Worm (Caenorhabditis elegans): ENCODE results near the gene fnip-2.
A peak's percentile ranks its signal among the peaks of the same experiment; 100 is the strongest.

The fnip-2 gene

DNA sequence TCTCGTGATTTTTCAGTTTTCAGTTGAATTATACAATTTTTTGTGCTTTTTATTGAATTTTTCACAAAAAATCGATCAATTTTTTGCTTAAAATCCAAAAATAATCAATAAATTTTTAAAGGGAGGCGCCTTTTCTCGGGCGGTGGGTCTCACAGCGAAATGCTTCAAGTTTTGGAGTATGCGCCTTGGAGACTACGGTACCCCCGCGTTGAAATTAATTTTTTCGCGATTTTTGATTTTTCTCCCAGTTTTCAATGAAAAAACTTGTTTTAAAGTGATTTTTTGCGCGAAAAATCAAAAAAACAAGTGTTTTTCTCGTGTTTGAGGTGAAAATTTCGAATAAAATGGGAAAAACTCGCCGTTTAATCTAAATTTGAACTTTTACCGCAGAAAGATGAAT is 516 bp downstream of the fnip-2 start (continued):
- no peak for TF ChIP-seq F55B11.4 (tag; optimal IDR thresholded peaks at IDR 0.05; ENCODE audit: borderline replicate concordance, insufficient read depth)

DNA sequence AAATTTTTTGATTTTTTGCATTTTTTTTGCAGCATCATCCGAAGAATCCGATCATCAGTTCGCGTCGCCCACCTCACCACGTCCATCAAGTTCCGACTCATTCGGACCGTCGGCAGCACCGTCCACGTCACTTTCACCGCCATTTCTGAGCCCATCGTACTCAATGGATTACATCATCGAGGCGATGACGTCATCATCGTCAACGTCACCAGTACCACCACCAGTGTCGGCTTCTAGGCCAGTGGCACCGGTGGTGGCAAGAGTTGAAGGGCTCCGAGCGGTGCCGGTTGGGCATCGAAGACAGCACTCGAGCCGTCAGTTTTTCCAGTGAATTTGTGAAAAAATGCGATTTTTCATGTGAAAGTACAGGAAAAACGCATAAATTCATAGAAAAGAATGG is 1.1 kb downstream of the fnip-2 start:
- peak; percentile 54 for TF ChIP-seq zfh-2 (GFP tag; conservative IDR thresholded peaks at IDR 0.05)
- TF ChIP-seq F10E7.11 (tag; optimal IDR thresholded peaks at IDR 0.05), result no peak

DNA sequence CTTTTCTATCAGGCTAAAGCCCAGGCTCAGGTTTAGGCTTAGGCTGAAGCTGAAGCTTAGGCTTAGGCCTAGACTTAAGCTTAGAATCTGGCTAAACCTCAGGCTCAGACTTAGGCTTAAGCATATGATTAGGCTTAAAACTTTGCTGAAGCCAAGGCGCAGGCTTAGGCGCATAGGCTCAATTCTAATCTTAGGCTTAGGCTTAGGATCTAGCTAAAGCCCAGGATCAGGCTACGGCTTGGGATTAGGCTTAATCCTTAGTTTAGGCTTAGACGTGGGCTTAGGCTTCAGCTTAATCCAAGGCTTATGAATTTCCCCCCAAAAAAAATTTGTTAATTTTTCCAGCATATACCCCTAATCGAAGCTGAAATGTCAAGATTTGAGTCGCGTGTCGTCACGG is 6.0 kb downstream of the fnip-2 start:
- no peak for TF ChIP-seq snpc-1.3 (tag; optimal IDR thresholded peaks at IDR 0.05; ENCODE audit: insufficient read depth)

DNA sequence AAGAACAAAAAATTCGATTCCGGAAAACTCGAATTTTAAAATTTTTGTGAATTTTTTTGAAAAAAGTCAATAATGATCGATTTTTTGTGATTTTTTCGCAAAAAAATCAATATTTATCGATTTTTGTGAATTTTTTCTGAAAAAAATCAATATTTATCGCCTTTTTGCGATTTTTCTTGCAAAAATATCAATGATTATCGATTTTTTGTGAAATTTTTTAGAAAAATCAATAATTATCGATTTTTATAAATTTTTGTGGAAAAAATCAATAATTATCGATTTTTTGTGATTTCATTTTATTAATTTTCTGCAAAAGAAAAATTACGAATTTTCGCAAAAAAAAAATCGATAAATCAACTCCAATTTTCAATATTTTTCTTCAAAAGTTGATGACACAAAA is 13.4 kb downstream of the fnip-2 start:
- no peak for TF ChIP-seq snpc-3.4 (tag; optimal IDR thresholded peaks at IDR 0.05)
- TF ChIP-seq C17E4.6 (GFP tag; IDR thresholded peaks at IDR 0.05), result no peak
- no peak for TF ChIP-seq sdz-38 (tag; optimal IDR thresholded peaks at IDR 0.05)
- TF ChIP-seq rcor-1 (GFP tag; IDR thresholded peaks at IDR 0.05), result no peak
- no peak for TF ChIP-seq lin-40 (tag; optimal IDR thresholded peaks at IDR 0.05)

DNA sequence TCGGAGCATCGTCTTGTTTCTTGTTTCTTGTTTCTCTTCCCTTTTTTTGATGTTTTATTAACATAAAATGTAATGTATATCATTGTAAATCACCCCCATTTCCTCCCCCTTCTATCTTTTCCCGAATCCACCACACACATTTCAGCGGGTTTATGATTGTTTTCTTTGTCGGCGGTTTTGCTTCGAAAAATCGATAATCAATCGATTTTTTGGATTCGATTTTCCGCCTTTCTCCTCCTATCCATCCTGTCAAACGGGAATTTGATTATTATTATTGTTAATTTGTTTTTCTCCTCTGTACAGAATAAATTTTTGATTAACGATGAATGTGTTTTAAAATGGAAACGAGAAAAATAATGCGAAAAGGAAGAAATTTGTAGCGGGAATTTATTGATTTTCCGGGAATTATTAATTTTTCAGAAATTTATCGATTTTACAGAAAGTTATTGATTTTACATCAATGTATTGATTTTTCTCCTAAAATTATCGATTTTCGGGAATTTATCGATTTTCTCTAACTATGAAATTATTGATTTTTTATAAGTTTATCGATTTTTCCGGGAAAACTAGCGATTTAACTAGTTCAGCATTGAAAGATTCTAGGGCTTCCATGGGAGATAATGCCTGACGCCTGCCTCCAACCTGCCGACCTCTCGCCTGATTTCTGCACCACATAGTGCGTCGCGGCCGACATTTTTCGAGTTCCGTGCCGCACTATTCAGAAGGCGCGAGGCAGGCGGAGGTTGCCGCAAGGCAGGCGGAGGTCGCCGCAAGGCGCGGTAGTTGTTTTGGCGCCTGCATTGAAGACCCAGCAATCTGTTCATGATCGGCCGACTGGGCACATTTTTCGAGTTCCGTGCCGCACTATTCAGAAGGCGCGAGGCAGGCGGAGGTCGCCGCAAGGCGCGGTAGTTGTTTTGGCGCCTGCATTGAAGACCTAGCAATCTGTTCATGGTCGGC is 14.3 kb downstream of the fnip-2 start:
- no peak for TF ChIP-seq sptf-2 (GFP tag; optimal IDR thresholded peaks at IDR 0.05)
- peak; percentile 86 for TF ChIP-seq zfh-2 (GFP tag; conservative IDR thresholded peaks at IDR 0.05)
- TF ChIP-seq egrh-3 (GFP tag; IDR thresholded peaks at IDR 0.05), result peak; percentile 65; the same call in 1 of the 2 replicates
- TF ChIP-seq dox-1 (GFP tag; IDR thresholded peaks at IDR 0.05), result no peak
- TF ChIP-seq hmg-20 (GFP tag; IDR thresholded peaks at IDR 0.05), result no peak
- TF ChIP-seq mel-28 (tag; optimal IDR thresholded peaks at IDR 0.05; ENCODE audit: borderline replicate concordance), result no peak
- no peak for TF ChIP-seq ztf-18 (tag; optimal IDR thresholded peaks at IDR 0.05)
- no peak for TF ChIP-seq snpc-4 (GFP tag; optimal IDR thresholded peaks at IDR 0.05)
- TF ChIP-seq snpc-4 (tag; optimal IDR thresholded peaks at IDR 0.05), result peak in 1 of 4 experiments; percentile 27
- no peak for TF ChIP-seq chd-7 (tag; optimal IDR thresholded peaks at IDR 0.05)
- TF ChIP-seq repo-1 (tag; optimal IDR thresholded peaks at IDR 0.05), result no peak
- TF ChIP-seq C06A6.2 (GFP tag; conservative IDR thresholded peaks at IDR 0.05), result no peak
- TF ChIP-seq ztf-22 (GFP tag; optimal IDR thresholded peaks at IDR 0.05), result no peak
- TF ChIP-seq nhr-179 (tag; optimal IDR thresholded peaks at IDR 0.05), result no peak
- no peak for TF ChIP-seq madf-6 (GFP tag; IDR thresholded peaks at IDR 0.05)
- peak; percentile 12 for TF ChIP-seq him-1 (tag; optimal IDR thresholded peaks at IDR 0.05)
- no peak for TF ChIP-seq lir-1 (GFP tag; conservative IDR thresholded peaks at IDR 0.05)

DNA sequence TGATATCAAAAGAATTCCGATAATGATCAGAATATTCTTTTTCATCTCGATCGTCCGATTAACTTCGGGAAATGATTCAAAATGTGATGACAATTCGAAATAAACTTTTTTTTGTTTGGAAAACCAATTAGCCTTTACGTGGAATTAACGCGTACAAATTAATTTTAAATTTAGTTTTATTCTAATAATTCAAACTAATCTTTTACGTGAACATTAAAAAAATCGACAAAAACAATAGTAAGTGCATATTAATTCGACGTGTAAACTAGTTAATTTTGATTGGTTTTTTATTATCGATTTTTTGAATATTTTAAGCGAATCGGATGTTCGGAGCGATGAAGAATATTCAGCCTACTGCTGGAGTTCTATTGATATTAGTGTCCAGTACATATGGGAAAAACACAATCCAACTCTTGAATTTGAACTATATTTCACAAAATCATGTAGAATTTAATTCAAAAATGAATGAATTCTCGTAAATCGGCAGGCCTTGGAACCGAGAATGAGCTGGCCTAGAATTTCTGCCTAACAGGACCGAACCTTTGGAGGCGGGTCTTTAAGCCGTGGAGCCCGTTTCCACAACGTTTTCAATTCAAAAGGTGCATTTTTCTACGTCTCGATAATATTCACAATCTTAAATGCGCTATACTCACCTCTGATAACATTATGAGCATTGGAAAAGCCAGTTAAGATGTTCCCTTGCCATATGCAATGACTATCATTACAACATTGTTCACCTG is 19.9 kb downstream of the fnip-2 start, which contains the start of the genes M70.3 and M70.2:
Gene M70.3, minus strand, starts transcription at position 101 of the 740 bp plus-strand sequence.
Gene M70.2, plus strand, starts transcription at position 690 of the 740 bp plus-strand sequence.
- TF ChIP-seq F23B12.7 (tag; optimal IDR thresholded peaks at IDR 0.05; ENCODE audit: insufficient read depth) (no peak), hlh-12 (tag; optimal IDR thresholded peaks at IDR 0.05) (no peak), xnd-1 (tag; optimal IDR thresholded peaks at IDR 0.05) (no peak), snpc-1.1 (tag; optimal IDR thresholded peaks at IDR 0.05; ENCODE audit: insufficient read depth) (no peak), him-1 (tag; optimal IDR thresholded peaks at IDR 0.05) (no peak), nhr-80 (tag; optimal IDR thresholded peaks at IDR 0.05) (no peak), Y95B8A.8 (GFP tag; IDR thresholded peaks at IDR 0.05) (no peak), mes-4 (tag; optimal IDR thresholded peaks at IDR 0.05) (no peak), madf-3 (GFP tag; IDR thresholded peaks at IDR 0.05) (no peak), mcd-1 (GFP tag; IDR thresholded peaks at IDR 0.05) (no peak)
